Fruit fly (Drosophila melanogaster) S2 (cell line): ENCODE data around the gene CG5986.

Experiments
- CG8478 ChIP-seq: fragments of >200 bp; optimal IDR thresholded peaks from 2 replicates; lab custom pipeline; 2018
- CTCF ChIP-seq, 2 experiments: fragments of >200 bp; optimal IDR thresholded peaks; 2 replicates each; lab custom pipeline; 2018

CG5986 gene

dm6 chr3R:24047226-24047976 lies at the start of gene CG5986:
Gene CG5986, plus strand, starts transcription at chr3R:24047790.
- TF ChIP-seq CG8478 (lab: Kevin White, UChicago): no peak
- no peak for TF ChIP-seq CTCF (optimal IDR thresholded peaks at IDR 0.05; lab: Kevin White, UChicago)

dm6 chr3R:24001150-24001549 lies 46.4 kb upstream of the CG5986 start:
- TF ChIP-seq CTCF (optimal IDR thresholded peaks at IDR 0.05; lab: Kevin White, UChicago): no peak
- no peak for TF ChIP-seq CG8478 (lab: Kevin White, UChicago)

- TF ChIP-seq CG8478 (lab: Kevin White, UChicago) (no peak), CTCF (optimal IDR thresholded peaks at IDR 0.05; lab: Kevin White, UChicago) (no peak)
Observed at dm6 chr3R:24003948-24004347, 43.6 kb upstream of the CG5986 start.

- TF ChIP-seq CG8478 (lab: Kevin White, UChicago) (no peak), CTCF (optimal IDR thresholded peaks at IDR 0.05; lab: Kevin White, UChicago) (no peak)
Observed at dm6 chr3R:24006449-24007159, 41.0 kb upstream of the CG5986 start.

- TF ChIP-seq CG8478 (lab: Kevin White, UChicago) (no peak), CTCF (optimal IDR thresholded peaks at IDR 0.05; lab: Kevin White, UChicago) (no peak)
Observed at dm6 chr3R:24007775-24008506, 39.6 kb upstream of the CG5986 start.

dm6 chr3R:24008887-24009286 lies 38.7 kb upstream of the CG5986 start:
- TF ChIP-seq CG8478 (lab: Kevin White, UChicago): no peak
- TF ChIP-seq CTCF (optimal IDR thresholded peaks at IDR 0.05; lab: Kevin White, UChicago): no peak

- TF ChIP-seq CTCF (optimal IDR thresholded peaks at IDR 0.05; lab: Kevin White, UChicago) (no peak), CG8478 (lab: Kevin White, UChicago) (no peak)
Observed at dm6 chr3R:24010637-24011214, 36.9 kb upstream of the CG5986 start.

- TF ChIP-seq CTCF (optimal IDR thresholded peaks at IDR 0.05; lab: Kevin White, UChicago) (no peak), CG8478 (lab: Kevin White, UChicago) (no peak)
Observed at dm6 chr3R:24012038-24012693, 35.4 kb upstream of the CG5986 start.

- TF ChIP-seq CTCF (optimal IDR thresholded peaks at IDR 0.05; lab: Kevin White, UChicago) (no peak), CG8478 (lab: Kevin White, UChicago) (no peak)
Observed at dm6 chr3R:24014600-24014999, 33.0 kb upstream of the CG5986 start.

- no peak for TF ChIP-seq CG8478 (lab: Kevin White, UChicago)
- TF ChIP-seq CTCF (optimal IDR thresholded peaks at IDR 0.05; lab: Kevin White, UChicago): no peak
Observed at dm6 chr3R:24015449-24015848, 32.1 kb upstream of the CG5986 start.

- TF ChIP-seq CG8478 (lab: Kevin White, UChicago) (no peak), CTCF (optimal IDR thresholded peaks at IDR 0.05; lab: Kevin White, UChicago) (no peak)
Observed at dm6 chr3R:24015939-24016913, 31.4 kb upstream of the CG5986 start.

dm6 chr3R:24017648-24018047 lies 29.9 kb upstream of the CG5986 start:
- TF ChIP-seq CG8478 (lab: Kevin White, UChicago) (no peak), CTCF (optimal IDR thresholded peaks at IDR 0.05; lab: Kevin White, UChicago) (no peak)

dm6 chr3R:24021895-24022294 lies 25.7 kb upstream of the CG5986 start:
- TF ChIP-seq CG8478 (lab: Kevin White, UChicago): no peak
- TF ChIP-seq CTCF (optimal IDR thresholded peaks at IDR 0.05; lab: Kevin White, UChicago): no peak
